Worm (Caenorhabditis elegans): Measurements from ENCODE around the gene atfs-1.
"Not testable (repeated sequence)": the region's sequence is repeated elsewhere in the genome, so short reads cannot be mapped to it uniquely, and the experiment has no call there.

Gene atfs-1

ce11 chrV:14200086-14200485 lies 6.6 kb downstream of the atfs-1 start:
- TF ChIP-seq hmbx-1 (tag; optimal IDR thresholded peaks at IDR 0.05) (no peak), F13C5.2 (tag; optimal IDR thresholded peaks at IDR 0.05) (no peak), ama-1 (optimal IDR thresholded peaks at IDR 0.05) (no peak)

- TF ChIP-seq tbx-11 (GFP tag; IDR thresholded peaks at IDR 0.05), result 0 out of 2 replicates have a peak, but pooled peaks have one; percentile 42
These were observed 10.3 kb downstream of the atfs-1 start for ce11 chrV:14203809-14204208.

ce11 chrV:14205214-14205613 lies 11.8 kb downstream of the atfs-1 start, which contains the start of gene T16A9.3:
T16A9.3 (plus strand) TSS chrV:14205514.
- not testable (repeated sequence) for TF ChIP-seq scrt-1 (GFP tag; IDR thresholded peaks at IDR 0.05); tbx-37 (GFP tag; conservative IDR thresholded peaks at IDR 0.05); hmbx-1 (tag; optimal IDR thresholded peaks at IDR 0.05)

- TF ChIP-seq pes-1 (GFP tag; IDR thresholded peaks at IDR 0.05), result no peak
- TF ChIP-seq scrt-1 (GFP tag; IDR thresholded peaks at IDR 0.05), result no peak
- no peak for TF ChIP-seq tbx-11 (GFP tag; IDR thresholded peaks at IDR 0.05)
- TF ChIP-seq hmbx-1 (tag; optimal IDR thresholded peaks at IDR 0.05), result no peak
- TF ChIP-seq F13C5.2 (tag; optimal IDR thresholded peaks at IDR 0.05), result no peak
- no peak for TF ChIP-seq tbx-37 (GFP tag; conservative IDR thresholded peaks at IDR 0.05)
- TF ChIP-seq hmg-4 (GFP tag; optimal IDR thresholded peaks at IDR 0.05), result no peak
- no peak for TF ChIP-seq sea-1 (GFP tag; conservative IDR thresholded peaks at IDR 0.05)
- TF ChIP-seq tra-4 (tag; optimal IDR thresholded peaks at IDR 0.05), result no peak
- no peak for TF ChIP-seq aly-1 (tag; optimal IDR thresholded peaks at IDR 0.05)
- no peak for TF ChIP-seq ceh-13 (GFP tag; optimal IDR thresholded peaks at IDR 0.05)
- TF ChIP-seq ama-1 (optimal IDR thresholded peaks at IDR 0.05), result no peak
- no peak for TF ChIP-seq hnd-1 (tag; optimal IDR thresholded peaks at IDR 0.05)
- no peak for TF ChIP-seq ceh-36 (tag; optimal IDR thresholded peaks at IDR 0.05)
- no peak for TF ChIP-seq flt-1 (GFP tag; IDR thresholded peaks at IDR 0.05)
- no peak for TF ChIP-seq ets-7 (tag; optimal IDR thresholded peaks at IDR 0.05)
These were observed 17.3 kb downstream of the atfs-1 start, which contains the start of gene str-230 for ce11 chrV:14210743-14211142. str-230 (minus strand) TSS chrV:14210843.

ce11 chrV:14212813-14213212 lies 19.4 kb downstream of the atfs-1 start:
- TF ChIP-seq F13C5.2 (tag; optimal IDR thresholded peaks at IDR 0.05), result no peak
- TF ChIP-seq scrt-1 (GFP tag; IDR thresholded peaks at IDR 0.05), result no peak

ce11 chrV:14215106-14215505 lies 21.6 kb downstream of the atfs-1 start, which contains the start of gene T16A9.5:
T16A9.5 (minus strand) TSS chrV:14215206.
- TF ChIP-seq hmbx-1 (tag; optimal IDR thresholded peaks at IDR 0.05), result no peak
- no peak for TF ChIP-seq ceh-13 (GFP tag; optimal IDR thresholded peaks at IDR 0.05)
- no peak for TF ChIP-seq B0310.2 (tag; optimal IDR thresholded peaks at IDR 0.05)
- TF ChIP-seq aly-1 (tag; optimal IDR thresholded peaks at IDR 0.05), result no peak
- TF ChIP-seq tbx-11 (GFP tag; IDR thresholded peaks at IDR 0.05), result no peak
- no peak for TF ChIP-seq tbx-37 (GFP tag; conservative IDR thresholded peaks at IDR 0.05)
- TF ChIP-seq flt-1 (GFP tag; IDR thresholded peaks at IDR 0.05), result no peak
- no peak for TF ChIP-seq ceh-36 (tag; optimal IDR thresholded peaks at IDR 0.05)
- no peak for TF ChIP-seq pes-1 (GFP tag; IDR thresholded peaks at IDR 0.05)
- no peak for TF ChIP-seq ama-1 (optimal IDR thresholded peaks at IDR 0.05)
- TF ChIP-seq sea-1 (GFP tag; conservative IDR thresholded peaks at IDR 0.05), result no peak
- TF ChIP-seq hnd-1 (tag; optimal IDR thresholded peaks at IDR 0.05), result no peak
- TF ChIP-seq ets-7 (tag; optimal IDR thresholded peaks at IDR 0.05), result no peak
- TF ChIP-seq tra-4 (tag; optimal IDR thresholded peaks at IDR 0.05), result no peak

- TF ChIP-seq ceh-36 (tag; optimal IDR thresholded peaks at IDR 0.05), result no peak
- no peak for TF ChIP-seq aly-1 (tag; optimal IDR thresholded peaks at IDR 0.05)
- TF ChIP-seq flt-1 (GFP tag; IDR thresholded peaks at IDR 0.05), result no peak
- TF ChIP-seq ets-7 (tag; optimal IDR thresholded peaks at IDR 0.05), result no peak
- no peak for TF ChIP-seq F13C5.2 (tag; optimal IDR thresholded peaks at IDR 0.05)
- TF ChIP-seq sea-1 (GFP tag; conservative IDR thresholded peaks at IDR 0.05), result no peak
- TF ChIP-seq hmbx-1 (tag; optimal IDR thresholded peaks at IDR 0.05), result no peak
- no peak for TF ChIP-seq hnd-1 (tag; optimal IDR thresholded peaks at IDR 0.05)
- TF ChIP-seq tbx-37 (GFP tag; conservative IDR thresholded peaks at IDR 0.05), result no peak
- no peak for TF ChIP-seq scrt-1 (GFP tag; IDR thresholded peaks at IDR 0.05)
- TF ChIP-seq hmg-4 (GFP tag; optimal IDR thresholded peaks at IDR 0.05), result no peak
- TF ChIP-seq tra-4 (tag; optimal IDR thresholded peaks at IDR 0.05), result no peak
- TF ChIP-seq pes-1 (GFP tag; IDR thresholded peaks at IDR 0.05), result no peak
- TF ChIP-seq B0310.2 (tag; optimal IDR thresholded peaks at IDR 0.05), result no peak
- no peak for TF ChIP-seq ceh-13 (GFP tag; optimal IDR thresholded peaks at IDR 0.05)
- TF ChIP-seq tbx-11 (GFP tag; IDR thresholded peaks at IDR 0.05), result no peak
These were observed 29.7 kb downstream of the atfs-1 start for ce11 chrV:14223141-14223540.

ce11 chrV:14226373-14226772 lies 32.9 kb downstream of the atfs-1 start, which contains the start of gene nep-21:
nep-21 (minus strand) TSS chrV:14226473.
- no peak for TF ChIP-seq hmbx-1 (tag; optimal IDR thresholded peaks at IDR 0.05)
- no peak for TF ChIP-seq ama-1 (optimal IDR thresholded peaks at IDR 0.05)
- TF ChIP-seq F13C5.2 (tag; optimal IDR thresholded peaks at IDR 0.05), result no peak
- no peak for TF ChIP-seq hmg-4 (GFP tag; optimal IDR thresholded peaks at IDR 0.05)
- TF ChIP-seq ceh-36 (tag; optimal IDR thresholded peaks at IDR 0.05), result no peak
- no peak for TF ChIP-seq ceh-13 (GFP tag; optimal IDR thresholded peaks at IDR 0.05)
- no peak for TF ChIP-seq pes-1 (GFP tag; IDR thresholded peaks at IDR 0.05)
- no peak for TF ChIP-seq hnd-1 (tag; optimal IDR thresholded peaks at IDR 0.05)
- TF ChIP-seq ets-7 (tag; optimal IDR thresholded peaks at IDR 0.05), result no peak
- no peak for TF ChIP-seq tra-4 (tag; optimal IDR thresholded peaks at IDR 0.05)
- no peak for TF ChIP-seq tbx-11 (GFP tag; IDR thresholded peaks at IDR 0.05)
- no peak for TF ChIP-seq flt-1 (GFP tag; IDR thresholded peaks at IDR 0.05)
- no peak for TF ChIP-seq scrt-1 (GFP tag; IDR thresholded peaks at IDR 0.05)
- TF ChIP-seq sea-1 (GFP tag; conservative IDR thresholded peaks at IDR 0.05), result no peak

Measured in whole organism, early embryonic.